Worm (Caenorhabditis elegans) whole organism, L4/young adult: ENCODE data around the gene uroc-1.
"Not testable (repeated sequence)": the region's sequence is repeated elsewhere in the genome, so short reads cannot be mapped to it uniquely, and the experiment has no call there.

Source experiments
- W03F9.2 ChIP-seq: fragments of 150-350 bp; optimal IDR thresholded peaks from 2 replicates; lab custom pipeline; 2014; ENCODE audit warnings: missing biosample characterization, missing genetic modification characterization
- dao-5 ChIP-seq: sonication (generic microtip); optimal IDR thresholded peaks from 2 replicates; lab custom pipeline; 2016; ENCODE audit warnings: missing genotype, missing genetic modification characterization, moderate library complexity, missing compliant biosample characterization
- him-1 ChIP-seq: sonication (generic microtip); optimal IDR thresholded peaks from 2 replicates; lab custom pipeline; 2016; ENCODE audit warnings: missing genotype, missing genetic modification reagents, missing genetic modification characterization, missing compliant biosample characterization

uroc-1 gene

ce11 chrIV:16542649-16543048, at the start of gene uroc-1:
uroc-1 (minus strand) TSS chrIV:16542749.
- TF ChIP-seq W03F9.2 (tag; lab: Kevin White, UChicago), result no peak

- TF ChIP-seq him-1 (tag; lab: Kevin White, UChicago), result no peak
- no peak for TF ChIP-seq W03F9.2 (tag; lab: Kevin White, UChicago)
- no peak for TF ChIP-seq dao-5 (tag; lab: Kevin White, UChicago)
Observed at ce11 chrIV:16578449-16578848, 35.9 kb upstream of the uroc-1 start, which contains the start of gene Y51H4A.8. Y51H4A.8 (minus strand) TSS chrIV:16578549.

- no peak for TF ChIP-seq dao-5 (tag; lab: Kevin White, UChicago)
- TF ChIP-seq W03F9.2 (tag; lab: Kevin White, UChicago), result no peak
- TF ChIP-seq him-1 (tag; lab: Kevin White, UChicago), result no peak
Observed at ce11 chrIV:16560971-16561370, 18.4 kb upstream of the uroc-1 start.

- TF ChIP-seq dao-5 (tag; lab: Kevin White, UChicago), result no peak
Observed at ce11 chrIV:16551457-16551856, 8.9 kb upstream of the uroc-1 start.

ce11 chrIV:16540540-16540939, 2.0 kb downstream of the uroc-1 start:
- no peak for TF ChIP-seq W03F9.2 (tag; lab: Kevin White, UChicago)
- no peak for TF ChIP-seq him-1 (tag; lab: Kevin White, UChicago)
- no peak for TF ChIP-seq dao-5 (tag; lab: Kevin White, UChicago)

ce11 chrIV:16534900-16535299, 7.6 kb downstream of the uroc-1 start:
- TF ChIP-seq him-1 (tag; lab: Kevin White, UChicago) (no peak), W03F9.2 (tag; lab: Kevin White, UChicago) (no peak), dao-5 (tag; lab: Kevin White, UChicago) (no peak)

- TF ChIP-seq W03F9.2 (tag; lab: Kevin White, UChicago) (no peak), dao-5 (tag; lab: Kevin White, UChicago) (no peak), him-1 (tag; lab: Kevin White, UChicago) (no peak)
Observed at ce11 chrIV:16533361-16533760, 9.2 kb downstream of the uroc-1 start, which contains the start of gene Y51H4A.6. Y51H4A.6 (plus strand) TSS chrIV:16533661.

- TF ChIP-seq W03F9.2 (tag; lab: Kevin White, UChicago) (no peak), him-1 (tag; lab: Kevin White, UChicago) (no peak), dao-5 (tag; lab: Kevin White, UChicago) (no peak)
Observed at ce11 chrIV:16528375-16528774, 14.2 kb downstream of the uroc-1 start, which contains the start of gene Y51H4A.937. Y51H4A.937 (plus strand) TSS chrIV:16528675.

ce11 chrIV:16526038-16526437, 16.5 kb downstream of the uroc-1 start, which contains the start of gene Y51H4A.5:
Y51H4A.5 (minus strand) TSS chrIV:16526138.
- TF ChIP-seq him-1 (tag; lab: Kevin White, UChicago), result no peak

- no peak for TF ChIP-seq W03F9.2 (tag; lab: Kevin White, UChicago)
- no peak for TF ChIP-seq him-1 (tag; lab: Kevin White, UChicago)
- no peak for TF ChIP-seq dao-5 (tag; lab: Kevin White, UChicago)
Observed at ce11 chrIV:16525018-16525417, 17.5 kb downstream of the uroc-1 start.

ce11 chrIV:16507132-16507531, 35.4 kb downstream of the uroc-1 start, which contains the start of gene Y51H4A.935:
Y51H4A.935 (minus strand) TSS chrIV:16507232.
- TF ChIP-seq W03F9.2, him-1, dao-5 (tag; lab: Kevin White, UChicago): not testable (repeated sequence)

ce11 chrIV:16505632-16506203, 36.8 kb downstream of the uroc-1 start, which contains the start of gene zip-7:
zip-7 (minus strand) TSS chrIV:16505682.
- TF ChIP-seq dao-5 (tag; lab: Kevin White, UChicago) (no peak), him-1 (tag; lab: Kevin White, UChicago) (no peak), W03F9.2 (tag; lab: Kevin White, UChicago) (no peak)

ce11 chrIV:16503590-16504217, 38.8 kb downstream of the uroc-1 start:
- TF ChIP-seq him-1 (tag; lab: Kevin White, UChicago) (no peak), dao-5 (tag; lab: Kevin White, UChicago) (peak; percentile 1)

ce11 chrIV:16503049-16503448, 39.5 kb downstream of the uroc-1 start:
- TF ChIP-seq him-1 (tag; lab: Kevin White, UChicago) (no peak), dao-5 (tag; lab: Kevin White, UChicago) (no peak), W03F9.2 (tag; lab: Kevin White, UChicago) (no peak)
